Fruit fly (Drosophila melanogaster): ENCODE data around the gene CG43098.

CG43098 gene

DNA sequence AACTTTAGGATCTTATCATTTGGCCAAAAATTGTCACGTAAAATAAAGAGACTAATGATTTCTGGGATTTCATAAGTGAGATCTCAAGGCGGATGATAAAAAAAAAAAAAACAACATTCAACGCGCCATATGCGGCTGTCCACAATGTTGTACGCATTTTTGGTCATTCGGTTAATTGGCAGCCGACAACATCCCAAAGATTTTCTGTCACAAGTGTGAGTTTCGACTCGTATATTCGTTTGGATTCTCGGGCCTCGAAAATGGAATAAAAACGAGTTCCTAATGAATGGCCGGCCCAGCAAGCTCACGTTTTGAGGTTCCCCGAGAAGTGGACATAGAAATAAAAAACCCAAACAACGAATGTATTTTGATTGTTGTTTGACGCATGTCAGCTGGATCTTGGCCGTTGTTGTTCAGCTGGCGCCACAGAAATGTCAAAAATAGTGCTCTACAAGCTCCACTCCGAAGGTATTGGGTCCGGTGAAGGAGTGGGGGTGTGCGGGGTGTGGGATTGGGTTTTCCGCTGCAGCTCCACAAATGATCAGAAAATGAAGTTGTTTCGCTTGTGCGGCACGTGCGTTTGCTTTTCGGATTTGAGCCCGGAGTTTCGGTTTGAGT lies 13.7 kb downstream of the CG43098 start:
- TF ChIP-seq cnc (optimal IDR thresholded peaks at IDR 0.05), result no peak
- no peak for TF ChIP-seq Clk (GFP tag; optimal IDR thresholded peaks at IDR 0.05)
- TF ChIP-seq CG7045 (GFP tag; optimal IDR thresholded peaks at IDR 0.05), result no peak
- no peak for TF ChIP-seq pad (GFP tag; optimal IDR thresholded peaks at IDR 0.05)
- TF ChIP-seq CG12768 (GFP tag; optimal IDR thresholded peaks at IDR 0.05), result no peak
- TF ChIP-seq Crg-1 (GFP tag; optimal IDR thresholded peaks at IDR 0.05), result no peak
- no peak for TF ChIP-seq CG5204 (GFP tag; optimal IDR thresholded peaks at IDR 0.05)
- TF ChIP-seq CG33017 (tag; optimal IDR thresholded peaks at IDR 0.05), result no peak

- no peak for TF ChIP-seq ovo (GFP tag; optimal IDR thresholded peaks at IDR 0.05)
- TF ChIP-seq cic (GFP tag; optimal IDR thresholded peaks at IDR 0.05), result no peak
- no peak for TF ChIP-seq cnc (optimal IDR thresholded peaks at IDR 0.05)
- TF ChIP-seq bab1 (GFP tag; optimal IDR thresholded peaks at IDR 0.05), result no peak
- TF ChIP-seq CG14711 (tag; optimal IDR thresholded peaks at IDR 0.05), result no peak
- no peak for TF ChIP-seq CG33017 (tag; optimal IDR thresholded peaks at IDR 0.05)
- TF ChIP-seq CG5204 (GFP tag; optimal IDR thresholded peaks at IDR 0.05), result no peak
- TF ChIP-seq kay (GFP tag; ENCODE audit: borderline replicate concordance), result no peak
- TF ChIP-seq toe (GFP tag; optimal IDR thresholded peaks at IDR 0.05), result no peak
- no peak for TF ChIP-seq CG11617 (GFP tag; optimal IDR thresholded peaks at IDR 0.05)
- TF ChIP-seq CG12768 (GFP tag; optimal IDR thresholded peaks at IDR 0.05), result no peak
- no peak for TF ChIP-seq CG7101 (tag; optimal IDR thresholded peaks at IDR 0.05)
Observed at dm6 chr3L:3678375-3678774, 19.5 kb downstream of the CG43098 start.

dm6 chr3L:3684004-3684403 lies 25.1 kb downstream of the CG43098 start:
- TF ChIP-seq kay (GFP tag; ENCODE audit: borderline replicate concordance) (no peak), CG5204 (GFP tag; optimal IDR thresholded peaks at IDR 0.05) (no peak), CG7045 (GFP tag; optimal IDR thresholded peaks at IDR 0.05) (no peak), Hr96 (GFP tag; optimal IDR thresholded peaks at IDR 0.05) (no peak), Mnt (GFP tag; optimal IDR thresholded peaks at IDR 0.05) (no peak), Crg-1 (GFP tag; optimal IDR thresholded peaks at IDR 0.05) (no peak), CG1620 (GFP tag; optimal IDR thresholded peaks at IDR 0.05) (no peak), pad (GFP tag; optimal IDR thresholded peaks at IDR 0.05) (no peak), tj (GFP tag; optimal IDR thresholded peaks at IDR 0.05) (no peak), Clk (GFP tag; optimal IDR thresholded peaks at IDR 0.05) (no peak), CG11617 (GFP tag; optimal IDR thresholded peaks at IDR 0.05) (no peak), cnc (optimal IDR thresholded peaks at IDR 0.05) (no peak), CG12768 (GFP tag; optimal IDR thresholded peaks at IDR 0.05) (no peak), toe (GFP tag; optimal IDR thresholded peaks at IDR 0.05) (no peak), ovo (GFP tag; optimal IDR thresholded peaks at IDR 0.05) (no peak), CG7101 (tag; optimal IDR thresholded peaks at IDR 0.05) (no peak)

DNA sequence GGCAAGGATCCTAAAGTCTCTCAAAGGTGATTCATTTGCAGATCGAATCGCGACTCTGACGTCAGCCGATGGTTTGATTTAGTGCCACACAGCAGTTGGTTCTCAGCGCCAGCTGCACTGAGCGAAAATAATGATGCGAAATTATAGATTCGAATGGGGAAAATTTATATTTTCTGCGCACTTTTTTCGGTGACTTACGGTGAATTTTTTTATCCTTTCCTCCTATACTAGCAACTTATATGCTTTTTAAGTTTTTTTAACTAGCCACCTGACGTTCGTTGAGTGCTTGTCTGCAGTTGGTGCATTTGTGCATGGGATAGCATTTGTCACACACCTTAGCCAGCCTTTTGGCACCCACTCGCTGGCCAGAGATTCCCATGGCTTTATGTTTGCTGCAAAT lies 27.4 kb downstream of the CG43098 start:
- TF ChIP-seq toe (GFP tag; optimal IDR thresholded peaks at IDR 0.05) (no peak), Crg-1 (GFP tag; optimal IDR thresholded peaks at IDR 0.05) (no peak)

- no peak for TF ChIP-seq cnc (optimal IDR thresholded peaks at IDR 0.05)
- no peak for TF ChIP-seq CG7045 (GFP tag; optimal IDR thresholded peaks at IDR 0.05)
- no peak for TF ChIP-seq CG33017 (tag; optimal IDR thresholded peaks at IDR 0.05)
- no peak for TF ChIP-seq CG7101 (tag; optimal IDR thresholded peaks at IDR 0.05)
- no peak for TF ChIP-seq cic (GFP tag; optimal IDR thresholded peaks at IDR 0.05)
- no peak for TF ChIP-seq ovo (GFP tag; optimal IDR thresholded peaks at IDR 0.05)
- TF ChIP-seq Clk (GFP tag; optimal IDR thresholded peaks at IDR 0.05), result no peak
- TF ChIP-seq CG5204 (GFP tag; optimal IDR thresholded peaks at IDR 0.05), result no peak
- TF ChIP-seq Mnt (GFP tag; optimal IDR thresholded peaks at IDR 0.05), result no peak
- no peak for TF ChIP-seq Hr96 (GFP tag; optimal IDR thresholded peaks at IDR 0.05)
- TF ChIP-seq CG11617 (GFP tag; optimal IDR thresholded peaks at IDR 0.05), result no peak
- no peak for TF ChIP-seq pad (GFP tag; optimal IDR thresholded peaks at IDR 0.05)
- TF ChIP-seq bab1 (GFP tag; optimal IDR thresholded peaks at IDR 0.05), result no peak
- TF ChIP-seq CG1620 (GFP tag; optimal IDR thresholded peaks at IDR 0.05), result no peak
- no peak for TF ChIP-seq CG12768 (GFP tag; optimal IDR thresholded peaks at IDR 0.05)
- TF ChIP-seq kay (GFP tag; ENCODE audit: borderline replicate concordance), result no peak
- TF ChIP-seq CG14711 (tag; optimal IDR thresholded peaks at IDR 0.05), result no peak
Observed at dm6 chr3L:3690085-3690484, 31.2 kb downstream of the CG43098 start.

- TF ChIP-seq CG12768 (GFP tag; optimal IDR thresholded peaks at IDR 0.05) (no peak), CG14711 (tag; optimal IDR thresholded peaks at IDR 0.05) (no peak), Hr96 (GFP tag; optimal IDR thresholded peaks at IDR 0.05) (no peak), CG11617 (GFP tag; optimal IDR thresholded peaks at IDR 0.05) (no peak)
Observed at dm6 chr3L:3691639-3692038, 32.8 kb downstream of the CG43098 start.

DNA sequence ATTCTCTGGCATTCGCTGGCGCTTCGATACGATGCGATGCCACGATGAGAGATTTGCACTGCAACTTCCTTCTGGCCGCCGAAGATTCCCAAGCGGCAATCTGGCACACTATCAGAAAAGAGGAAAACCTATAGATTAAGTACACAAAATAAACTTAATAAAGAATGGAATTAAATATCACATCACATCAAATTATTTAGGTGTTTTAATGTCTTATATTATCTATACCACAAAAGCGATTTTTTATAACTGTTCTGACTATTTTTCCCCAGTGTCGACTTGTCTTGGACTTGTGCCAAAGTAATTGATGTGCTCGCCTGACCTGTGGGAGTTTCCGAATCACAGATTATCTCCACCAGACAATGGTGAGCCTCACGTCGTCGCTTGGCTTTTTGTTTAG lies 36.5 kb downstream of the CG43098 start:
- TF ChIP-seq Mnt (GFP tag; optimal IDR thresholded peaks at IDR 0.05) (no peak), cic (GFP tag; optimal IDR thresholded peaks at IDR 0.05) (no peak), CG5204 (GFP tag; optimal IDR thresholded peaks at IDR 0.05) (no peak), bab1 (GFP tag; optimal IDR thresholded peaks at IDR 0.05) (no peak), Hr96 (GFP tag; optimal IDR thresholded peaks at IDR 0.05) (no peak)

Data from whole organism, adult.